Worm (Caenorhabditis elegans): ENCODE data around the gene Y73C8C.8.
A peak's percentile ranks its signal among the peaks of the same experiment; 100 is the strongest.
"Not testable (repeated sequence)": the region's sequence is repeated elsewhere in the genome, so short reads cannot be mapped to it uniquely, and the experiment has no call there.

Gene Y73C8C.8

DNA sequence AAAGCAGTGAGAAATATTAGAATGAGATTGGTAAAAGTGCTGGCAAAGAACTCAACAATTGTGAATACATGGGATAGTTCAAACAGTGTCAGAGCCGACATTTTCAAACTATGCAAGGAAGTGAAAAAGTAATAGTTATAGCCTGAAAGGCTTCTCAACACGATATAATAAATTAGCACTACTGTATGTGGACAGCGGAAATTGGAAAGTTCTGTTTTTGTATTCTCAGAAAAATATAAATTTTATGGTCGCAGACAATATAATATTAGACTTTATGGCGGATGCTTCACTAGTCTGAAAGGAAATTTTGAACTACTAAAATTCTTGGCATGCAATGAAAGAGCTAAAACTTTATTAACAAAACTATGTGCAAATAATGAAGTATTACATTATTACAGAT is 7.8 kb downstream of the Y73C8C.8 start, which contains the start of gene str-69:
str-69 (minus strand) TSS at position 101 of the 400 bp plus-strand sequence.
- TF ChIP-seq hrde-1 (tag; optimal IDR thresholded peaks at IDR 0.05; ENCODE audit: borderline replicate concordance) (no peak), bed-1 (GFP tag; IDR thresholded peaks at IDR 0.05) (no peak), Y56A3A.18 (GFP tag; IDR thresholded peaks at IDR 0.05) (no peak), pbrm-1 (GFP tag; IDR thresholded peaks at IDR 0.05) (no peak), ets-4 (GFP tag; optimal IDR thresholded peaks at IDR 0.05) (no peak), tbx-9 (tag; optimal IDR thresholded peaks at IDR 0.05; ENCODE audit: borderline replicate concordance) (no peak), ccch-3 (GFP tag; optimal IDR thresholded peaks at IDR 0.05) (no peak), ceh-91 (GFP tag; IDR thresholded peaks at IDR 0.05) (no peak), nhr-90 (tag; optimal IDR thresholded peaks at IDR 0.05) (no peak), ztf-28 (GFP tag; IDR thresholded peaks at IDR 0.05) (no peak)

- TF ChIP-seq ceh-100 (GFP tag; IDR thresholded peaks at IDR 0.05) = no peak
- TF ChIP-seq snpc-3.4 (tag; optimal IDR thresholded peaks at IDR 0.05) = no peak
- no peak for TF ChIP-seq C06A6.2 (GFP tag; conservative IDR thresholded peaks at IDR 0.05)
Observed at ce11 chrV:3104134-3104533, 9.5 kb downstream of the Y73C8C.8 start, which contains the start of gene str-66. str-66 (minus strand) TSS chrV:3104234.

DNA sequence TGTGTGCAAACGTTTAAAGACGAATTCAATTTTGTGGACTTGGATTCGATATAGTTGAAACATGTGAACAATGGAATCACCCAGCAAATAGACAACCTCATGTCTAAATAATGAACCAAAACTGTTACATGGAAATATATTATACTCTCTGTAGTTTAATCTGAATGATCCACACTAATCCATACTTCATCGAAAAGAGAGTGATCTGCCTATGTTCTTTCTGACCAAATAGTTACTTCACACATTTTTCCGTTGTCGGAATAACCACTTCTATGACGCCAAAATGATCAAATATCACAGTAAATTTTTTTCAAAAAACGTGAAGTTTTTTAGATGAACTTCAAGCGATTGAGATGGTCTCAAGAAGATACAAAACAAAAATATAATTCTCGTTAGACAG is 11.6 kb downstream of the Y73C8C.8 start, which contains the start of gene Y73C8C.4:
Y73C8C.4 (minus strand) TSS at position 101 of the 400 bp plus-strand sequence.
- TF ChIP-seq tbx-9 (tag; optimal IDR thresholded peaks at IDR 0.05; ENCODE audit: borderline replicate concordance); lag-1 (GFP tag; IDR thresholded peaks at IDR 0.05); hmg-20 (GFP tag; IDR thresholded peaks at IDR 0.05): not testable (repeated sequence)

- TF ChIP-seq D2030.7 (GFP tag; IDR thresholded peaks at IDR 0.05) (no peak), somi-1 (GFP tag; optimal IDR thresholded peaks at IDR 0.05) (no peak), mes-4 (tag; optimal IDR thresholded peaks at IDR 0.05) (no peak), ekl-4 (GFP tag; IDR thresholded peaks at IDR 0.05) (no peak), snpc-4 (GFP tag; optimal IDR thresholded peaks at IDR 0.05) (no peak), snpc-4 (tag; optimal IDR thresholded peaks at IDR 0.05) (peak in 1 of 4 experiments; percentile 53), unc-130 (GFP tag; optimal IDR thresholded peaks at IDR 0.05) (no peak), nfya-1 (tag; optimal IDR thresholded peaks at IDR 0.05; ENCODE audit: borderline replicate concordance, insufficient read depth) (no peak)
Observed at ce11 chrV:3100527-3100926, 13.1 kb downstream of the Y73C8C.8 start.

- TF ChIP-seq mel-28 (tag; optimal IDR thresholded peaks at IDR 0.05; ENCODE audit: borderline replicate concordance) (no peak), F57A8.1 (GFP tag; optimal IDR thresholded peaks at IDR 0.05) (no peak), hmg-1.2 (GFP tag; IDR thresholded peaks at IDR 0.05) (peak; percentile 34; the same call in 1 of the 2 replicates), nhr-80 (tag; optimal IDR thresholded peaks at IDR 0.05) (peak; percentile 8)
Observed at ce11 chrV:3094351-3094750, 19.3 kb downstream of the Y73C8C.8 start, which contains the start of gene cyp-33C9. cyp-33C9 (minus strand) TSS chrV:3094561.

DNA sequence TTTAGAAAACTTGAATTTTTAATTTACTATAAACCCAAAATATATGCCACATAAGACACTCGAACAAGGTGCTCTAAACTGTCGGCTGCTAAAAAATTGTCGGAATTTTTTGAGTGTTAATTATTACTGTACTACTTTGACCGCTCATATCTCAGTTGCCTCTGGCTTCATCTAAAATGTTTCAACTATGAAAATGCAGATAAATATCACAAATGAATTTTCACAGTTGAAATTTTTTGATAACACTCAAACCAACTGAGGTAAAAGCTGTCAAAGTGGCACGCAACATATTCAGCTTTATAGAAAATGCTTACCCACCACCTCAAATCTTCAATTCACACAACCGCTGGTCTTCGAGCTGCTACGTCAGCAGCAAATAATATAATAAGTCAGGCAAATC is 24.9 kb downstream of the Y73C8C.8 start, which contains the start of gene acs-21:
acs-21 (plus strand) TSS at position 301 of the 400 bp plus-strand sequence.
- TF ChIP-seq attf-6 (GFP tag; IDR thresholded peaks at IDR 0.05) = no peak
- TF ChIP-seq die-1 (tag; optimal IDR thresholded peaks at IDR 0.05) = no peak
- no peak for TF ChIP-seq hlh-12 (tag; optimal IDR thresholded peaks at IDR 0.05)
- TF ChIP-seq nhr-80 (tag; optimal IDR thresholded peaks at IDR 0.05) = no peak
- TF ChIP-seq lin-26 (GFP tag; IDR thresholded peaks at IDR 0.05) = no peak
- no peak for TF ChIP-seq madf-3 (GFP tag; IDR thresholded peaks at IDR 0.05)
- no peak for TF ChIP-seq attf-5 (GFP tag; optimal IDR thresholded peaks at IDR 0.05)
- no peak for TF ChIP-seq zfh-2 (GFP tag; conservative IDR thresholded peaks at IDR 0.05)
- no peak for TF ChIP-seq unc-130 (GFP tag; optimal IDR thresholded peaks at IDR 0.05)
- TF ChIP-seq ztf-22 (GFP tag; optimal IDR thresholded peaks at IDR 0.05) = no peak
- TF ChIP-seq sea-2 (GFP tag; IDR thresholded peaks at IDR 0.05) = no peak
- no peak for TF ChIP-seq ceh-91 (GFP tag; IDR thresholded peaks at IDR 0.05)
- no peak for TF ChIP-seq somi-1 (GFP tag; optimal IDR thresholded peaks at IDR 0.05)
- no peak for TF ChIP-seq B0019.2 (GFP tag; conservative IDR thresholded peaks at IDR 0.05)

Measured in whole organism, young adult.